Fruit fly (Drosophila melanogaster) whole organism, embryonic: ENCODE data around the gene VGlut.

ENCODE experiments used
- CG10462 ChIP-seq: fragments of 200-800 bp; sonication (Bioruptor generic); optimal IDR thresholded peaks from 2 replicates; lab custom pipeline; 2016; ENCODE audit warnings: missing biosample characterization, missing genetic modification characterization
- CG14860 ChIP-seq: fragments of 200-800 bp; sonication (Bioruptor generic); IDR thresholded peaks from 3 replicates; pipeline ENCODE4 v1.3.6; 2022; ENCODE audit warnings: missing biosample characterization, missing genetic modification characterization; ENCODE audit not compliant: partially characterized antibody
- CG15514 ChIP-seq: fragments of 200-800 bp; sonication (Bioruptor generic); optimal IDR thresholded peaks from 3 replicates; lab custom pipeline; 2017; ENCODE audit warnings: missing biosample characterization, missing genetic modification characterization, mild to moderate bottlenecking, moderate library complexity, missing genetic modification reagents
- CG17328 ChIP-seq: fragments of 200-800 bp; sonication (Bioruptor generic); IDR thresholded peaks from 2 replicates; pipeline ENCODE4 v1.3.6; 2022; ENCODE audit warnings: missing biosample characterization, missing genetic modification characterization
- CG17802 ChIP-seq: fragments of 200-800 bp; sonication (Bioruptor generic); optimal IDR thresholded peaks from 2 replicates; lab custom pipeline; 2018; ENCODE audit warnings: missing biosample characterization, mild to moderate bottlenecking, missing genetic modification characterization, moderate library complexity
- CG18011 ChIP-seq: fragments of 200-800 bp; sonication (Bioruptor generic); optimal IDR thresholded peaks from 2 replicates; lab custom pipeline; 2017; ENCODE audit warnings: missing biosample characterization, missing genetic modification characterization, mild to moderate bottlenecking, moderate library complexity, missing genotype
- CG18262 ChIP-seq: fragments of 200-800 bp; optimal IDR thresholded peaks from 3 replicates; lab custom pipeline; 2019; ENCODE audit warnings: missing biosample characterization, mild to moderate bottlenecking, missing genetic modification characterization, moderate library complexity
- CG2875 ChIP-seq: fragments of 200-800 bp; sonication (Bioruptor generic); optimal IDR thresholded peaks from 2 replicates; lab custom pipeline; 2017; ENCODE audit warnings: missing biosample characterization, mild to moderate bottlenecking, missing genetic modification characterization, missing genetic modification reagents
- CG4328 ChIP-seq: fragments of 200-800 bp; sonication (Bioruptor generic); optimal IDR thresholded peaks from 3 replicates; lab custom pipeline; 2017; ENCODE audit warnings: missing biosample characterization, missing genetic modification reagents, missing genetic modification characterization
- CG6791 ChIP-seq: fragments of 200-800 bp; sonication (Bioruptor generic); IDR thresholded peaks from 3 replicates; pipeline ENCODE4 v1.3.6; 2022; ENCODE audit warnings: missing biosample characterization, missing genetic modification characterization; ENCODE audit not compliant: partially characterized antibody
- CG8290 ChIP-seq, 3 experiments: fragments of 200-800 bp; sonication (Bioruptor generic); optimal IDR thresholded peaks; 2 replicates each; lab custom pipeline; 2016 to 2019; ENCODE audit warnings: missing biosample characterization in 3 of 3, missing genetic modification characterization in 3 of 3, mild to moderate bottlenecking in 2 of 3, moderate library complexity in 1 of 3
- CG8478 ChIP-seq: fragments of >200 bp; optimal IDR thresholded peaks from 2 replicates; lab custom pipeline; 2018
- CG9817 ChIP-seq: fragments of 200-800 bp; sonication (Bioruptor generic); optimal IDR thresholded peaks from 2 replicates; lab custom pipeline; 2018; ENCODE audit warnings: missing biosample characterization, mild to moderate bottlenecking, missing genetic modification characterization, moderate library complexity
- CG9932 ChIP-seq: fragments of 200-800 bp; sonication (Bioruptor generic); IDR thresholded peaks from 2 replicates; pipeline ENCODE4 v1.3.6; 2022; ENCODE audit warnings: missing biosample characterization, missing genetic modification characterization
- CkIIα-i1 ChIP-seq: fragments of 200-800 bp; sonication (Bioruptor generic); IDR thresholded peaks from 2 replicates; pipeline ENCODE4 v1.3.6; 2022; ENCODE audit warnings: missing biosample characterization, missing genetic modification characterization
- D ChIP-seq, 2 experiments: fragments of 200-800 bp in 1 of 2; fragments of >200 bp in 1 of 2; sonication (Bioruptor generic) in 1 of 2; optimal IDR thresholded peaks; 2 replicates in 1 of 2; 3 replicates in 1 of 2; lab custom pipeline; 2017; ENCODE audit warnings: mild to moderate bottlenecking in 1 of 2, missing biosample characterization in 1 of 2, missing genetic modification characterization in 1 of 2, missing genetic modification reagents in 1 of 2
- Dad ChIP-seq: fragments of 200-800 bp; sonication (Bioruptor generic); optimal IDR thresholded peaks from 3 replicates; lab custom pipeline; 2016; ENCODE audit warnings: missing biosample characterization, missing genetic modification characterization
- Eip74EF ChIP-seq, 2 experiments: fragments of 200-800 bp in 1 of 2; fragments of >200 bp in 1 of 2; sonication (Bioruptor generic) in 1 of 2; optimal IDR thresholded peaks; 2 replicates each; lab custom pipeline; 2017 to 2019; ENCODE audit warnings: missing biosample characterization in 2 of 2, missing genetic modification characterization in 2 of 2, mild to moderate bottlenecking in 1 of 2, moderate library complexity in 1 of 2
- Elba2 ChIP-seq: fragments of 200-800 bp; sonication (Bioruptor generic); optimal IDR thresholded peaks from 3 replicates; lab custom pipeline; 2016; ENCODE audit warnings: missing biosample characterization, missing genetic modification characterization
- H2.0 ChIP-seq: fragments of 200-800 bp; sonication (Bioruptor generic); IDR thresholded peaks from 2 replicates; pipeline ENCODE4 v1.3.6; 2022; ENCODE audit warnings: missing biosample characterization, missing genetic modification characterization
- HmgZ ChIP-seq: fragments of 200-800 bp; sonication (Bioruptor generic); optimal IDR thresholded peaks from 2 replicates; lab custom pipeline; 2018; ENCODE audit warnings: missing biosample characterization, mild to moderate bottlenecking, missing genetic modification characterization
- Mrtf ChIP-seq: fragments of 200-800 bp; sonication (Bioruptor generic); IDR thresholded peaks from 3 replicates; pipeline ENCODE4 v1.3.6; 2022; ENCODE audit warnings: missing biosample characterization, missing genetic modification characterization
- NFAT ChIP-seq: fragments of 200-800 bp; sonication (Bioruptor generic); IDR thresholded peaks from 2 replicates; pipeline ENCODE4 v1.3.6; 2022; ENCODE audit warnings: missing biosample characterization, missing genetic modification characterization
- Nf-YB ChIP-seq: fragments of 200-800 bp; sonication (Bioruptor generic); optimal IDR thresholded peaks from 3 replicates; lab custom pipeline; 2019; ENCODE audit warnings: missing biosample characterization, mild to moderate bottlenecking, missing genetic modification characterization, moderate library complexity
- Sox100B ChIP-seq: fragments of 200-800 bp; sonication (Bioruptor generic); optimal IDR thresholded peaks from 3 replicates; lab custom pipeline; 2018; ENCODE audit warnings: missing biosample characterization, mild to moderate bottlenecking, missing genetic modification characterization
- aop ChIP-seq: fragments of 200-800 bp; sonication (Bioruptor generic); IDR thresholded peaks from 2 replicates; pipeline ENCODE4 v1.3.6; 2022; ENCODE audit warnings: missing biosample characterization, missing genetic modification characterization
- ase ChIP-seq: fragments of 200-800 bp; sonication (Bioruptor generic); IDR thresholded peaks from 3 replicates; pipeline ENCODE4 v1.3.6; 2022; ENCODE audit warnings: missing biosample characterization, missing genetic modification characterization
- ato ChIP-seq: fragments of 200-800 bp; sonication (Bioruptor generic); IDR thresholded peaks from 2 replicates; pipeline ENCODE4 v1.3.6; 2022; ENCODE audit warnings: missing biosample characterization, missing genetic modification characterization; ENCODE audit not compliant: partially characterized antibody
- bbx ChIP-seq: fragments of 200-800 bp; sonication (Bioruptor generic); IDR thresholded peaks from 2 replicates; pipeline ENCODE4 v1.3.6; 2022; ENCODE audit warnings: missing biosample characterization, missing genetic modification characterization; ENCODE audit not compliant: partially characterized antibody
- chn ChIP-seq: fragments of 200-800 bp; sonication (Bioruptor generic); optimal IDR thresholded peaks from 2 replicates; lab custom pipeline; 2016; ENCODE audit warnings: missing biosample characterization, missing genetic modification characterization
- dmrt99B ChIP-seq: fragments of 200-800 bp; sonication (Bioruptor generic); optimal IDR thresholded peaks from 2 replicates; lab custom pipeline; 2018; ENCODE audit warnings: missing biosample characterization, mild to moderate bottlenecking, missing genetic modification characterization, moderate library complexity
- en ChIP-seq: fragments of 200-800 bp; sonication (Bioruptor generic); optimal IDR thresholded peaks from 2 replicates; lab custom pipeline; 2016; ENCODE audit warnings: missing biosample characterization, missing genetic modification characterization
- eyg ChIP-seq: fragments of 200-800 bp; sonication (Bioruptor generic); optimal IDR thresholded peaks from 3 replicates; lab custom pipeline; 2016; ENCODE audit warnings: missing biosample characterization, missing genetic modification characterization
- gcm2 ChIP-seq: fragments of 200-800 bp; sonication (Bioruptor generic); optimal IDR thresholded peaks from 2 replicates; lab custom pipeline; 2016; ENCODE audit warnings: missing biosample characterization, missing genetic modification characterization
- hth ChIP-seq: fragments of >200 bp; optimal IDR thresholded peaks from 2 replicates; lab custom pipeline; 2017; ENCODE audit warnings: inconsistent platforms
- lmd ChIP-seq: fragments of 200-800 bp; sonication (Bioruptor generic); IDR thresholded peaks from 2 replicates; pipeline ENCODE4 v1.3.6; 2022; ENCODE audit warnings: missing biosample characterization, missing genetic modification characterization
- nerfin-1 ChIP-seq: fragments of 200-800 bp; sonication (Bioruptor generic); optimal IDR thresholded peaks from 3 replicates; lab custom pipeline; 2019; ENCODE audit warnings: missing biosample characterization, mild to moderate bottlenecking, missing genetic modification characterization, moderate library complexity
- oc ChIP-seq: fragments of 200-800 bp; sonication (Bioruptor generic); optimal IDR thresholded peaks from 2 replicates; lab custom pipeline; 2018; ENCODE audit warnings: missing biosample characterization, mild to moderate bottlenecking, missing genetic modification characterization, moderate library complexity
- pan ChIP-seq, 4 experiments: fragments of >200 bp in 3 of 4; fragments of 200-800 bp in 1 of 4; sonication (Bioruptor generic) in 1 of 4; optimal IDR thresholded peaks in 3 of 4; IDR thresholded peaks in 1 of 4; 2 replicates each; pipeline versions ENCODE4 v1.3.6 to Lab custom; 2017 to 2022; ENCODE audit warnings: missing biosample characterization in 2 of 4, missing genetic modification characterization in 2 of 4, mixed read lengths in 1 of 4
- pho ChIP-seq: fragments of 200-800 bp; sonication (Bioruptor generic); optimal IDR thresholded peaks from 2 replicates; lab custom pipeline; 2016; ENCODE audit warnings: missing biosample characterization, missing genetic modification characterization
- ranshi ChIP-seq: fragments of 200-800 bp; sonication (Bioruptor generic); IDR thresholded peaks from 2 replicates; pipeline ENCODE4 v1.3.6; 2022; ENCODE audit warnings: missing biosample characterization, missing genetic modification characterization
- run ChIP-seq: fragments of 200-800 bp; sonication (Bioruptor generic); optimal IDR thresholded peaks from 3 replicates; lab custom pipeline; 2018; ENCODE audit warnings: missing biosample characterization, mild to moderate bottlenecking, missing genetic modification characterization
- sd ChIP-seq: fragments of 200-800 bp; sonication (Bioruptor generic); optimal IDR thresholded peaks from 3 replicates; lab custom pipeline; 2018; ENCODE audit warnings: missing biosample characterization, mild to moderate bottlenecking, missing genetic modification characterization, moderate library complexity
- sqz ChIP-seq: fragments of 200-800 bp; sonication (Bioruptor generic); optimal IDR thresholded peaks from 3 replicates; lab custom pipeline; 2018; ENCODE audit warnings: missing biosample characterization, mild to moderate bottlenecking, missing genetic modification characterization
- tap ChIP-seq: fragments of 200-800 bp; optimal IDR thresholded peaks from 3 replicates; lab custom pipeline; 2019; ENCODE audit warnings: missing biosample characterization, mild to moderate bottlenecking, missing genetic modification characterization, moderate library complexity
- wek ChIP-seq: fragments of 200-800 bp; sonication (Bioruptor generic); optimal IDR thresholded peaks from 3 replicates; lab custom pipeline; 2018; ENCODE audit warnings: missing biosample characterization, mild to moderate bottlenecking, missing genetic modification characterization, moderate library complexity
- zen2 ChIP-seq: fragments of 200-800 bp; sonication (Bioruptor generic); IDR thresholded peaks from 3 replicates; pipeline ENCODE4 v1.3.6; 2022; ENCODE audit warnings: missing biosample characterization, missing genetic modification characterization; ENCODE audit not compliant: partially characterized antibody
- zfh2 ChIP-seq: fragments of 200-800 bp; sonication (Bioruptor generic); optimal IDR thresholded peaks from 2 replicates; lab custom pipeline; 2016; ENCODE audit warnings: missing biosample characterization, missing genetic modification characterization

The VGlut gene

dm6 chr2L:2426444-2427188, 26.5 kb downstream of the VGlut start (continued):
- TF ChIP-seq HmgZ (tag; lab: Kevin White, UChicago) (no peak), CG17802 (tag; lab: Kevin White, UChicago) (no peak), lmd (GFP tag; lab: Robert Waterston, UW) (peak; percentile 61), CG6791 (GFP tag; lab: Robert Waterston, UW) (no peak), ranshi (GFP tag; lab: Robert Waterston, UW) (peak; percentile 57), hth (lab: Kevin White, UChicago) (no peak), nerfin-1 (tag; lab: Kevin White, UChicago) (no peak), CG2875 (GFP tag; lab: Kevin White, UChicago) (peak; percentile 38), CG9817 (tag; lab: Kevin White, UChicago) (peak; percentile 47), H2.0 (GFP tag; lab: Robert Waterston, UW) (peak; percentile 47), Elba2 (GFP tag; lab: Kevin White, UChicago) (no peak), Dad (GFP tag; lab: Kevin White, UChicago) (peak; percentile 17), Eip74EF (GFP tag; optimal IDR thresholded peaks at IDR 0.05; lab: Kevin White, UChicago) (peak in 1 of 2 experiments; percentile 59), NFAT (GFP tag; lab: Robert Waterston, UW) (no peak), CG18011 (GFP tag; lab: Kevin White, UChicago) (no peak), sd (tag; lab: Kevin White, UChicago) (peak; percentile 56), chn (peak; percentile 28), Nf-YB (GFP tag; lab: Kevin White, UChicago) (no peak), CG10462 (no peak), en (GFP tag; lab: Kevin White, UChicago) (peak; percentile 29), Mrtf (GFP tag; lab: Robert Waterston, UW) (no peak), ase (peak; percentile 42; the same call in 1 of the 3 replicates), run (tag; lab: Kevin White, UChicago) (peak; percentile 31), dmrt99B (tag; lab: Kevin White, UChicago) (peak; percentile 82), CG15514 (GFP tag; lab: Kevin White, UChicago) (no peak), pan (optimal IDR thresholded peaks at IDR 0.05; lab: Kevin White, UChicago) (no peak), pan (GFP tag; optimal IDR thresholded peaks at IDR 0.05 in 1 of 2, IDR thresholded peaks at IDR 0.05 in 1 of 2) (peak in 1 of 2 experiments; percentile 71), wek (GFP tag; lab: Kevin White, UChicago) (no peak), aop (GFP tag; lab: Robert Waterston, UW) (no peak), bbx (GFP tag; lab: Robert Waterston, UW) (no peak), CG8478 (no peak), tap (tag; lab: Kevin White, UChicago) (peak; percentile 53), zfh2 (GFP tag; lab: Kevin White, UChicago) (peak; percentile 18), D (optimal IDR thresholded peaks at IDR 0.05; lab: Kevin White, UChicago) (no peak), D (GFP tag; optimal IDR thresholded peaks at IDR 0.05; lab: Kevin White, UChicago) (peak; percentile 9), CG14860 (no peak), CkIIα-i1 (GFP tag; lab: Robert Waterston, UW) (no peak), oc (tag; lab: Kevin White, UChicago) (peak; percentile 4), eyg (GFP tag; lab: Kevin White, UChicago) (no peak), sqz (no peak), CG9932 (no peak), CG18262 (tag; lab: Kevin White, UChicago) (peak; percentile 42), ato (GFP tag; lab: Robert Waterston, UW) (no peak), CG8290 (GFP tag; optimal IDR thresholded peaks at IDR 0.05; lab: Kevin White, UChicago) (peak; percentile 5), CG8290 (tag; optimal IDR thresholded peaks at IDR 0.05; lab: Kevin White, UChicago) (no peak), Sox100B (GFP tag; lab: Kevin White, UChicago) (peak; percentile 44), pho (GFP tag; lab: Kevin White, UChicago) (no peak), zen2 (GFP tag; lab: Robert Waterston, UW) (no peak), gcm2 (GFP tag; lab: Kevin White, UChicago) (no peak), CG17328 (peak; percentile 65), CG4328 (no peak)
